Fruit fly (Drosophila melanogaster): ENCODE data around the gene CG34160.

DNA sequence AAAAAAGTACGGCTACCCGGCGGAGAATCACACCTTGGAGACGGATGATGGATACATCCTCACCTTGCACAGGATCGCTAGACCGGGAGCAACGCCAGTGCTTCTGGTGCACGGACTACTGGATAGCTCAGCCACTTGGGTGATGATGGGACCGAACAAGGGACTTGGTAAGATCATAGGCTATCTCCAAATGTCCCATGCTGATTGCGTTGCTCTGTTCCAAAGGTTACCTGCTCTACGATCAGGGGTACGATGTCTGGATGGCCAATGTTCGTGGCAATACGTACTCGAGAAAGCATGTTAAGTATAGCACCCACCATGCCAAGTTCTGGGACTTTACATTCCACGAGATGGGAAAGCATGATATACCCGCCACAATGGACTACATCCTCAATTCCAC, 49.5 kb upstream of the CG34160 start:
- no peak for TF ChIP-seq CG8478 (optimal IDR thresholded peaks at IDR 0.05)
- no peak for TF ChIP-seq CTCF (optimal IDR thresholded peaks at IDR 0.05)
